Worm (Caenorhabditis elegans) whole organism, L1 larva: ENCODE results near the gene arle-14.

ENCODE experiments used
- ama-1 ChIP-seq: fragments of 150-350 bp; optimal IDR thresholded peaks from 2 replicates; lab custom pipeline; 2014
- ces-1 ChIP-seq: fragments of 150-350 bp; optimal IDR thresholded peaks from 2 replicates; lab custom pipeline; 2014; ENCODE audit warnings: missing biosample characterization, missing genetic modification reagents, missing genetic modification characterization
- isw-1 ChIP-seq: fragments of 200-800 bp; sonication (Bioruptor generic); IDR thresholded peaks from 2 replicates; pipeline ENCODE4 v1.3.6; 2022; ENCODE audit warnings: missing genetic modification characterization, missing compliant biosample characterization
- lin-13 ChIP-seq: fragments of 150-350 bp; optimal IDR thresholded peaks from 2 replicates; lab custom pipeline; 2014; ENCODE audit warnings: missing biosample characterization, missing genetic modification reagents, missing genetic modification characterization
- mef-2 ChIP-seq: fragments of 150-350 bp; optimal IDR thresholded peaks from 2 replicates; lab custom pipeline; 2014; ENCODE audit warnings: missing biosample characterization, missing genetic modification characterization
- unc-62 ChIP-seq: fragments of 150-350 bp; optimal IDR thresholded peaks from 2 replicates; lab custom pipeline; 2014; ENCODE audit warnings: missing biosample characterization, missing genetic modification reagents, missing genetic modification characterization
- zag-1 ChIP-seq: fragments of 150-350 bp; optimal IDR thresholded peaks from 2 replicates; lab custom pipeline; 2014; ENCODE audit warnings: missing biosample characterization, missing genetic modification characterization

DNA sequence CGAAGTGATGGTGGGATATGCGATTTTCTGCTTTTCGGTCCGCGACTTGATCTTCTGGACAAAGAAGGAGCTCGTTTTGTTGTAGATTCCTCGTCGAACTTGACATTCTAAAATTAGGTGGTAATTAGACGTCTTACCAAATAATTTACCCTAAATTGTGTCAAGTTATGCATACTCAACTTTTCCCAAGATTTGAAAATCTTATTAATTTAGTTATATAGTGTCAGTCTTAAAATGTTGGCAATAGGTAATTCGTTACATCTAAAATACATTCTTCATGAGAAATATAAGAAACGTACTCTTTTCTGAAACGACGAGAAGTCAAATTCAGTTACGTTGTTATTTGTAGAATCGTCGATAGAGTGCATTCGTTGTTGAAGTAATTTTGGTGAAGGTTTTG is 14.8 kb downstream of the arle-14 start:
- TF ChIP-seq isw-1 (GFP tag; lab: Robert Waterston, UW) (no peak), ces-1 (GFP tag; lab: Kevin White, UChicago) (no peak), mef-2 (tag; lab: Kevin White, UChicago) (no peak), lin-13 (GFP tag; lab: Kevin White, UChicago) (no peak), ama-1 (lab: Kevin White, UChicago) (no peak), unc-62 (GFP tag; lab: Kevin White, UChicago) (no peak), zag-1 (no peak)
